Fruit fly (Drosophila melanogaster) Kc167 (cell line): Measurements from ENCODE around the gene SP1173.

Experiments
- Myc ChIP-seq: fragments of >200 bp; optimal IDR thresholded peaks from 2 replicates; lab custom pipeline; 2017; ENCODE audit warnings: missing external identifiers
- psq ChIP-seq: fragments of >200 bp; optimal IDR thresholded peaks from 2 replicates; lab custom pipeline; 2017; ENCODE audit warnings: missing external identifiers
- ttk ChIP-seq: sonication (Bioruptor generic); optimal IDR thresholded peaks from 2 replicates; lab custom pipeline; 2017; ENCODE audit warnings: missing external identifiers

- TF ChIP-seq psq (lab: Kevin White, UChicago) (peak; percentile 24), Myc (lab: Kevin White, UChicago) (no peak), ttk (lab: Kevin White, UChicago) (no peak)
These were observed 40.2 kb upstream of the SP1173 start for dm6 chr3L:6743346-6744165.
